Worm (Caenorhabditis elegans) whole organism, young adult: ENCODE data around the gene F54D5.5.
A peak's percentile ranks its signal among the peaks of the same experiment; 100 is the strongest.

Source experiments
- B0336.3 ChIP-seq: fragments of 200-800 bp; sonication (Bioruptor generic); IDR thresholded peaks from 2 replicates; pipeline ENCODE4 v1.3.6; 2022; ENCODE audit warnings: missing genetic modification characterization, missing compliant biosample characterization
- C06A6.2 ChIP-seq: fragments of 200-800 bp; sonication (Bioruptor generic); conservative IDR thresholded peaks from 2 replicates; pipeline ENCODE4 v1.3.6; 2022; ENCODE audit warnings: missing genetic modification characterization, missing compliant biosample characterization
- D2030.7 ChIP-seq: fragments of 200-800 bp; sonication (Bioruptor generic); IDR thresholded peaks from 2 replicates; pipeline ENCODE4 v1.3.6; 2022; ENCODE audit warnings: missing genetic modification reagents, missing genetic modification characterization, missing compliant biosample characterization
- F10E7.11 ChIP-seq: sonication (generic microtip); optimal IDR thresholded peaks from 2 replicates; lab custom pipeline; 2017; ENCODE audit warnings: mild to moderate bottlenecking, missing genetic modification characterization, moderate library complexity, missing compliant biosample characterization
- F23B12.7 ChIP-seq: sonication (generic microtip); optimal IDR thresholded peaks from 2 replicates; lab custom pipeline; 2017; ENCODE audit warnings: missing genetic modification characterization, mild to moderate bottlenecking, missing compliant biosample characterization, antibody characterized with exemption, moderate library complexity; ENCODE audit not compliant: insufficient read depth
- F39B2.1 ChIP-seq: fragments of 200-800 bp; sonication (Bioruptor generic); IDR thresholded peaks from 2 replicates; pipeline ENCODE4 v1.3.6; 2022; ENCODE audit warnings: missing genetic modification reagents, missing genetic modification characterization, missing compliant biosample characterization
- F49E8.2 ChIP-seq: sonication (generic microtip); optimal IDR thresholded peaks from 3 replicates; lab custom pipeline; 2017; ENCODE audit warnings: missing genetic modification characterization, mild to moderate bottlenecking, missing compliant biosample characterization, antibody characterized with exemption, moderate library complexity; ENCODE audit not compliant: insufficient read depth
- F55B11.4 ChIP-seq: sonication (generic microtip); optimal IDR thresholded peaks from 2 replicates; lab custom pipeline; 2016; ENCODE audit warnings: missing compliant biosample characterization, missing genetic modification characterization, borderline replicate concordance; ENCODE audit not compliant: insufficient read depth
- F57A8.1 ChIP-seq: fragments of 200-800 bp; sonication (Bioruptor generic); optimal IDR thresholded peaks from 2 replicates; lab custom pipeline; 2018; ENCODE audit warnings: mild to moderate bottlenecking, missing genetic modification characterization, moderate library complexity, missing compliant biosample characterization
- F57C9.4 ChIP-seq: sonication (generic microtip); optimal IDR thresholded peaks from 2 replicates; lab custom pipeline; 2017; ENCODE audit warnings: mild to moderate bottlenecking, missing genetic modification characterization, missing compliant biosample characterization
- K11D2.4 ChIP-seq: fragments of 200-800 bp; sonication (Bioruptor generic); IDR thresholded peaks from 2 replicates; pipeline ENCODE4 v1.3.6; 2022; ENCODE audit warnings: missing genetic modification reagents, missing genetic modification characterization, missing compliant biosample characterization
- T07F8.4 ChIP-seq: sonication (generic microtip); optimal IDR thresholded peaks from 2 replicates; lab custom pipeline; 2016; ENCODE audit warnings: mild to moderate bottlenecking, missing genetic modification characterization, moderate library complexity, missing compliant biosample characterization
- Y53F4B.3 ChIP-seq: fragments of 200-800 bp; sonication (Bioruptor generic); IDR thresholded peaks from 2 replicates; pipeline ENCODE4 v1.3.6; 2022; ENCODE audit warnings: missing genetic modification reagents, missing genetic modification characterization, missing compliant biosample characterization
- Y53G8AR.9 ChIP-seq: fragments of 200-800 bp; sonication (Bioruptor generic); conservative IDR thresholded peaks from 2 replicates; pipeline ENCODE4 v1.3.6; 2022; ENCODE audit warnings: missing genetic modification reagents, missing genetic modification characterization, missing compliant biosample characterization
- Y95B8A.8 ChIP-seq: fragments of 200-800 bp; sonication (Bioruptor generic); IDR thresholded peaks from 2 replicates; pipeline ENCODE4 v1.3.6; 2022; ENCODE audit warnings: missing genetic modification reagents, missing genetic modification characterization, missing compliant biosample characterization
- akir-1 ChIP-seq: fragments of 200-800 bp; sonication (Bioruptor generic); optimal IDR thresholded peaks from 2 replicates; lab custom pipeline; 2018; ENCODE audit warnings: mild to moderate bottlenecking, missing genetic modification characterization, moderate library complexity, missing compliant biosample characterization
- aptf-2 ChIP-seq: fragments of 200-800 bp; sonication (Bioruptor generic); conservative IDR thresholded peaks from 2 replicates; pipeline ENCODE4 v1.3.6; 2022; ENCODE audit warnings: missing genetic modification reagents, missing genetic modification characterization, missing compliant biosample characterization
- attf-6 ChIP-seq: fragments of 200-800 bp; sonication (Bioruptor generic); IDR thresholded peaks from 2 replicates; pipeline ENCODE4 v1.3.6; 2022; ENCODE audit warnings: missing genetic modification reagents, missing genetic modification characterization, missing compliant biosample characterization
- ccch-3 ChIP-seq: fragments of 200-800 bp; sonication (Bioruptor generic); optimal IDR thresholded peaks from 2 replicates; lab custom pipeline; 2018; ENCODE audit warnings: mild to moderate bottlenecking, missing genetic modification characterization, missing compliant biosample characterization
- cebp-1 ChIP-seq, 2 experiments: fragments of 200-800 bp in 1 of 2; sonication (Bioruptor generic) in 1 of 2; sonication (generic microtip) in 1 of 2; IDR thresholded peaks in 1 of 2; optimal IDR thresholded peaks in 1 of 2; 2 replicates each; pipeline versions ENCODE4 v1.3.6 to Lab custom; 2017 to 2022; ENCODE audit warnings: missing compliant biosample characterization in 2 of 2, missing genetic modification characterization in 2 of 2, mild to moderate bottlenecking in 1 of 2, missing genetic modification reagents in 1 of 2, moderate library complexity in 1 of 2
- cebp-2 ChIP-seq: fragments of 200-800 bp; sonication (Bioruptor generic); IDR thresholded peaks from 2 replicates; pipeline ENCODE4 v1.3.6; 2022; ENCODE audit warnings: missing genetic modification characterization, missing compliant biosample characterization
- ceh-27 ChIP-seq: fragments of 200-800 bp; sonication (Bioruptor generic); optimal IDR thresholded peaks from 2 replicates; lab custom pipeline; 2018; ENCODE audit warnings: mild to moderate bottlenecking, missing genetic modification characterization, moderate library complexity, missing compliant biosample characterization
- ceh-79 ChIP-seq: sonication (generic microtip); optimal IDR thresholded peaks from 2 replicates; lab custom pipeline; 2017; ENCODE audit warnings: mild to moderate bottlenecking, missing genetic modification characterization, missing compliant biosample characterization
- ceh-91 ChIP-seq: fragments of 200-800 bp; sonication (Bioruptor generic); IDR thresholded peaks from 2 replicates; pipeline ENCODE4 v1.3.6; 2022; ENCODE audit warnings: missing genetic modification reagents, missing genetic modification characterization, missing compliant biosample characterization
- die-1 ChIP-seq: sonication (generic microtip); optimal IDR thresholded peaks from 2 replicates; lab custom pipeline; 2016; ENCODE audit warnings: missing genotype, mild to moderate bottlenecking, missing genetic modification characterization, missing compliant biosample characterization
- egl-18 ChIP-seq: fragments of 200-800 bp; sonication (Bioruptor generic); IDR thresholded peaks from 2 replicates; pipeline ENCODE4 v1.3.6; 2022; ENCODE audit warnings: missing genetic modification reagents, missing genetic modification characterization, missing compliant biosample characterization
- fkh-3 ChIP-seq: sonication (generic microtip); optimal IDR thresholded peaks from 2 replicates; lab custom pipeline; 2016; ENCODE audit warnings: mild to moderate bottlenecking, missing genetic modification characterization, missing compliant biosample characterization
- gei-17 ChIP-seq: fragments of 200-800 bp; sonication (Bioruptor generic); optimal IDR thresholded peaks from 2 replicates; lab custom pipeline; 2018; ENCODE audit warnings: mild to moderate bottlenecking, missing genetic modification characterization, missing compliant biosample characterization
- hlh-12 ChIP-seq: sonication (generic microtip); optimal IDR thresholded peaks from 2 replicates; lab custom pipeline; 2016; ENCODE audit warnings: missing genetic modification characterization, missing compliant biosample characterization
- hlh-26 ChIP-seq: fragments of 200-800 bp; sonication (Bioruptor generic); conservative IDR thresholded peaks from 2 replicates; pipeline ENCODE4 v1.3.6; 2022; ENCODE audit warnings: missing genetic modification reagents, missing genetic modification characterization, missing compliant biosample characterization
- lag-1 ChIP-seq: fragments of 200-800 bp; sonication (Bioruptor generic); IDR thresholded peaks from 2 replicates; pipeline ENCODE4 v1.3.6; 2022; ENCODE audit warnings: missing genetic modification reagents, missing genetic modification characterization, missing compliant biosample characterization
- lin-54 ChIP-seq: fragments of 200-800 bp; sonication (Bioruptor generic); optimal IDR thresholded peaks from 2 replicates; lab custom pipeline; 2018; ENCODE audit warnings: mild to moderate bottlenecking, missing genetic modification characterization, missing compliant biosample characterization
- lsy-27 ChIP-seq: sonication (generic microtip); optimal IDR thresholded peaks from 2 replicates; lab custom pipeline; 2017; ENCODE audit warnings: missing genetic modification characterization, mild to moderate bottlenecking, missing compliant biosample characterization, antibody characterized with exemption, missing genotype, borderline replicate concordance; ENCODE audit not compliant: insufficient read depth
- madf-10 ChIP-seq: sonication (generic microtip); optimal IDR thresholded peaks from 2 replicates; lab custom pipeline; 2016; ENCODE audit warnings: mild to moderate bottlenecking, missing genetic modification characterization, missing compliant biosample characterization
- madf-8 ChIP-seq: fragments of 200-800 bp; sonication (Bioruptor generic); conservative IDR thresholded peaks from 2 replicates; pipeline ENCODE4 v1.3.6; 2022; ENCODE audit warnings: missing genetic modification reagents, missing genetic modification characterization, missing compliant biosample characterization
- mcd-1 ChIP-seq: fragments of 200-800 bp; sonication (Bioruptor generic); IDR thresholded peaks from 2 replicates; pipeline ENCODE4 v1.3.6; 2022; ENCODE audit warnings: missing genetic modification reagents, missing genetic modification characterization, missing compliant biosample characterization
- mel-28 ChIP-seq: sonication (generic microtip); optimal IDR thresholded peaks from 2 replicates; lab custom pipeline; 2016; ENCODE audit warnings: borderline replicate concordance, mild to moderate bottlenecking, missing genetic modification characterization, missing compliant biosample characterization
- mes-4 ChIP-seq: sonication (generic microtip); optimal IDR thresholded peaks from 2 replicates; lab custom pipeline; 2016; ENCODE audit warnings: missing genotype, missing genetic modification characterization, missing compliant biosample characterization
- mxl-1 ChIP-seq: sonication (generic microtip); optimal IDR thresholded peaks from 2 replicates; lab custom pipeline; 2016; ENCODE audit warnings: missing genetic modification characterization, missing compliant biosample characterization
- nfya-1 ChIP-seq: sonication (generic microtip); optimal IDR thresholded peaks from 2 replicates; lab custom pipeline; 2017; ENCODE audit warnings: antibody characterized with exemption, missing compliant biosample characterization, missing genetic modification characterization, borderline replicate concordance; ENCODE audit not compliant: insufficient read depth
- nfya-2 ChIP-seq: fragments of 200-800 bp; sonication (Bioruptor generic); IDR thresholded peaks from 2 replicates; pipeline ENCODE4 v1.3.6; 2022; ENCODE audit warnings: missing genetic modification reagents, missing genetic modification characterization, missing compliant biosample characterization
- nhr-90 ChIP-seq: sonication (generic microtip); optimal IDR thresholded peaks from 2 replicates; lab custom pipeline; 2016; ENCODE audit warnings: missing genotype, mild to moderate bottlenecking, missing genetic modification characterization, missing compliant biosample characterization
- rec-8 ChIP-seq, 2 experiments: sonication (generic microtip); optimal IDR thresholded peaks; 2 replicates each; lab custom pipeline; 2016; ENCODE audit warnings: mild to moderate bottlenecking in 2 of 2, missing genetic modification characterization in 2 of 2, missing genetic modification reagents in 2 of 2, missing genotype in 2 of 2, missing biosample characterization in 1 of 2, missing compliant biosample characterization in 1 of 2, moderate library complexity in 1 of 2
- somi-1 ChIP-seq: fragments of 200-800 bp; sonication (Bioruptor generic); optimal IDR thresholded peaks from 2 replicates; lab custom pipeline; 2018; ENCODE audit warnings: mild to moderate bottlenecking, missing genetic modification characterization, missing compliant biosample characterization
- unc-130 ChIP-seq: sonication (generic microtip); optimal IDR thresholded peaks from 2 replicates; lab custom pipeline; 2016; ENCODE audit warnings: missing genetic modification reagents, missing genetic modification characterization, missing compliant biosample characterization
- zim-3 ChIP-seq: sonication (generic microtip); optimal IDR thresholded peaks from 2 replicates; lab custom pipeline; 2017; ENCODE audit warnings: mild to moderate bottlenecking, missing genetic modification characterization, moderate library complexity, missing compliant biosample characterization
- ztf-18 ChIP-seq: sonication (generic microtip); optimal IDR thresholded peaks from 2 replicates; lab custom pipeline; 2016; ENCODE audit warnings: missing genotype, mild to moderate bottlenecking, missing genetic modification characterization, missing compliant biosample characterization
- ztf-6 ChIP-seq: fragments of 200-800 bp; sonication (Bioruptor generic); IDR thresholded peaks from 2 replicates; pipeline ENCODE4 v1.3.6; 2022; ENCODE audit warnings: missing genetic modification reagents, missing genetic modification characterization, missing compliant biosample characterization

Gene F54D5.5

DNA sequence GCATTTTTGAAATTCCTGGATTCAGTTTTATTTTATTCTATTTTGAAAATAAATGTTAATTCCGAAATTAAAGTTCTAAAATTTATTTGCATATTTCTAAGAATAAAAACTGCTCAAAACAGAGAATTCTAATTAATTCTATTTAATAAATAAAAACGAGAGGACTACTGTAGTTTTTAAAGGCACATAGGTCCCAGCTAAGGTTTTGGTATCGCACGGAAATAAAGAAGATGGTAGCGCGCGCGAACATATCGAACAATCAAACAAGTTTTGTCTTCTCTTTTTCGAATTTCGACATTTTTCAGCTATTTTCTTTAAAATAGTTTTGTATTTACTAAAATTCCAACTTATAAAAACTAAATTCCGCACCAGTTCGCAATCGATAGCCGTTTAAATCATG is 11.0 kb upstream of the F54D5.5 start (continued):
- TF ChIP-seq ceh-27 (GFP tag; lab: Kevin White, UChicago) (no peak), nfya-1 (tag; lab: Kevin White, UChicago) (no peak), akir-1 (GFP tag; lab: Kevin White, UChicago) (no peak), die-1 (tag; lab: Kevin White, UChicago) (no peak), Y53G8AR.9 (GFP tag; lab: Robert Waterston, UW) (no peak), cebp-2 (GFP tag; lab: Robert Waterston, UW) (no peak), mes-4 (no peak), lag-1 (GFP tag; lab: Robert Waterston, UW) (no peak), gei-17 (GFP tag; lab: Kevin White, UChicago) (no peak), B0336.3 (0 out of 2 replicates have a peak, but pooled peaks have one; percentile 55), F57A8.1 (GFP tag; lab: Kevin White, UChicago) (no peak), unc-130 (GFP tag; lab: Kevin White, UChicago) (peak; percentile 58), mel-28 (tag; lab: Kevin White, UChicago) (no peak), ztf-18 (tag; lab: Kevin White, UChicago) (peak; percentile 33), nfya-2 (GFP tag; lab: Robert Waterston, UW) (no peak), somi-1 (no peak), aptf-2 (GFP tag; lab: Robert Waterston, UW) (no peak), hlh-12 (no peak), F23B12.7 (no peak), madf-10 (tag; lab: Kevin White, UChicago) (no peak), attf-6 (GFP tag; lab: Robert Waterston, UW) (0 out of 2 replicates have a peak, but pooled peaks have one; percentile 48), lsy-27 (tag; lab: Kevin White, UChicago) (no peak), lin-54 (GFP tag; lab: Kevin White, UChicago) (peak; percentile 80), Y95B8A.8 (peak; percentile 89; the same call in 1 of the 2 replicates), mxl-1 (tag; lab: Kevin White, UChicago) (no peak), hlh-26 (GFP tag; lab: Robert Waterston, UW) (no peak), F10E7.11 (tag; lab: Kevin White, UChicago) (no peak), D2030.7 (GFP tag; lab: Robert Waterston, UW) (peak; percentile 94), ceh-91 (GFP tag; lab: Robert Waterston, UW) (peak; percentile 95), rec-8 (tag; optimal IDR thresholded peaks at IDR 0.05; lab: Kevin White, UChicago) (no peak), T07F8.4 (tag; lab: Kevin White, UChicago) (no peak), K11D2.4 (no peak), F39B2.1 (GFP tag; lab: Robert Waterston, UW) (no peak), nhr-90 (tag; lab: Kevin White, UChicago) (no peak), F55B11.4 (tag; lab: Kevin White, UChicago) (no peak), ceh-79 (no peak), ztf-6 (GFP tag; lab: Robert Waterston, UW) (no peak), cebp-1 (GFP tag; IDR thresholded peaks at IDR 0.05; lab: Robert Waterston, UW) (no peak), cebp-1 (tag; optimal IDR thresholded peaks at IDR 0.05; lab: Kevin White, UChicago) (no peak), ccch-3 (GFP tag; lab: Kevin White, UChicago) (no peak), C06A6.2 (no peak), madf-8 (peak; percentile 96), F49E8.2 (tag; lab: Kevin White, UChicago) (no peak), F57C9.4 (no peak), mcd-1 (GFP tag; lab: Robert Waterston, UW) (peak; percentile 46; the same call in 1 of the 2 replicates), Y53F4B.3 (GFP tag; lab: Robert Waterston, UW) (no peak), egl-18 (GFP tag; lab: Robert Waterston, UW) (no peak), zim-3 (tag; lab: Kevin White, UChicago) (no peak), fkh-3 (tag; lab: Kevin White, UChicago) (no peak)
